Fruit fly (Drosophila melanogaster) S2 (cell line): ENCODE measurements around the gene Nepl14.

ENCODE experiments used
- CG8478 ChIP-seq: fragments of >200 bp; optimal IDR thresholded peaks from 2 replicates; lab custom pipeline; 2018
- CTCF ChIP-seq, 2 experiments: fragments of >200 bp; optimal IDR thresholded peaks; 2 replicates each; lab custom pipeline; 2018

- no peak for TF ChIP-seq CTCF (optimal IDR thresholded peaks at IDR 0.05; lab: Kevin White, UChicago)
- no peak for TF ChIP-seq CG8478 (lab: Kevin White, UChicago)
These were observed 8.2 kb downstream of the Nepl14 start for dm6 chr3R:22755187-22755777.
